Worm (Caenorhabditis elegans): ENCODE results near the gene C27D6.1.

ce11 chrII:5226309-5226708 is 53.8 kb downstream of the C27D6.1 start:
- TF ChIP-seq isw-1 (GFP tag; IDR thresholded peaks at IDR 0.05): no peak
- no peak for TF ChIP-seq lsy-2 (tag; optimal IDR thresholded peaks at IDR 0.05)
- TF ChIP-seq pqm-1 (tag; optimal IDR thresholded peaks at IDR 0.05): no peak
- TF ChIP-seq hlh-17 (GFP tag; optimal IDR thresholded peaks at IDR 0.05; ENCODE audit: borderline replicate concordance): no peak

Data from whole organism, L1 larva.